Fruit fly (Drosophila melanogaster) whole organism, embryonic: ENCODE data around the gene Inx6.

Experiments used
- Atf-2 ChIP-seq: fragments of 200-800 bp; sonication (Bioruptor generic); optimal IDR thresholded peaks from 2 replicates; lab custom pipeline; 2016; ENCODE audit warnings: missing biosample characterization, missing genetic modification characterization
- Awh ChIP-seq: fragments of 200-800 bp; sonication (Bioruptor generic); IDR thresholded peaks from 2 replicates; pipeline ENCODE4, ENCODE4 v1.3.6; 2022; ENCODE audit warnings: missing biosample characterization, missing genetic modification characterization
- CG12104 ChIP-seq: fragments of 200-800 bp; sonication (Bioruptor generic); optimal IDR thresholded peaks from 3 replicates; lab custom pipeline; 2016; ENCODE audit warnings: missing biosample characterization, missing genetic modification characterization
- CG12219 ChIP-seq: fragments of 200-800 bp; sonication (Bioruptor generic); optimal IDR thresholded peaks from 3 replicates; lab custom pipeline; 2018; ENCODE audit warnings: missing biosample characterization, mild to moderate bottlenecking, missing genetic modification characterization
- CG13894 ChIP-seq: fragments of 200-800 bp; sonication (Bioruptor generic); optimal IDR thresholded peaks from 3 replicates; lab custom pipeline; 2018; ENCODE audit warnings: missing biosample characterization, mild to moderate bottlenecking, missing genetic modification characterization, moderate library complexity
- CG15479 ChIP-seq: fragments of 200-800 bp; sonication (Bioruptor generic); optimal IDR thresholded peaks from 3 replicates; lab custom pipeline; 2019; ENCODE audit warnings: missing biosample characterization, mild to moderate bottlenecking, missing genetic modification characterization, moderate library complexity
- CG15514 ChIP-seq: fragments of 200-800 bp; sonication (Bioruptor generic); optimal IDR thresholded peaks from 3 replicates; lab custom pipeline; 2017; ENCODE audit warnings: missing biosample characterization, missing genetic modification characterization, mild to moderate bottlenecking, moderate library complexity, missing genetic modification reagents
- CG16815 ChIP-seq: fragments of 200-800 bp; sonication (Bioruptor generic); optimal IDR thresholded peaks from 3 replicates; lab custom pipeline; 2017; ENCODE audit warnings: missing biosample characterization, mild to moderate bottlenecking, missing genetic modification characterization
- CG18476 ChIP-seq: fragments of 200-800 bp; sonication (Bioruptor generic); optimal IDR thresholded peaks from 2 replicates; lab custom pipeline; 2016; ENCODE audit warnings: missing biosample characterization, mild to moderate bottlenecking, missing genetic modification characterization
- CG2199 ChIP-seq: fragments of 200-800 bp; sonication (Bioruptor generic); IDR thresholded peaks from 3 replicates; pipeline ENCODE4 v1.3.6; 2022; ENCODE audit warnings: missing biosample characterization, missing genetic modification characterization
- CG2202 ChIP-seq: fragments of 200-800 bp; sonication (Bioruptor generic); optimal IDR thresholded peaks from 2 replicates; lab custom pipeline; 2018; ENCODE audit warnings: missing biosample characterization, mild to moderate bottlenecking, missing genetic modification characterization
- CG4360 ChIP-seq: fragments of 200-800 bp; sonication (Bioruptor generic); IDR thresholded peaks from 2 replicates; pipeline ENCODE4 v1.3.6; 2022; ENCODE audit warnings: missing biosample characterization, missing genetic modification characterization
- CG4424 ChIP-seq: fragments of 200-800 bp; sonication (Bioruptor generic); optimal IDR thresholded peaks from 3 replicates; lab custom pipeline; 2016; ENCODE audit warnings: missing biosample characterization, missing genetic modification characterization
- CG6272 ChIP-seq: fragments of 200-800 bp; sonication (Bioruptor generic); IDR thresholded peaks from 2 replicates; pipeline ENCODE4 v1.3.6; 2022; ENCODE audit warnings: missing biosample characterization, missing genetic modification characterization
- CG6791 ChIP-seq: fragments of 200-800 bp; sonication (Bioruptor generic); IDR thresholded peaks from 3 replicates; pipeline ENCODE4 v1.3.6; 2022; ENCODE audit warnings: missing biosample characterization, missing genetic modification characterization; ENCODE audit not compliant: partially characterized antibody
- CG7271 ChIP-seq: fragments of 200-800 bp; sonication (Bioruptor generic); optimal IDR thresholded peaks from 2 replicates; lab custom pipeline; 2018; ENCODE audit warnings: missing biosample characterization, mild to moderate bottlenecking, missing genetic modification characterization, moderate library complexity
- CG7745 ChIP-seq: fragments of 200-800 bp; sonication (Bioruptor generic); optimal IDR thresholded peaks from 2 replicates; lab custom pipeline; 2018; ENCODE audit warnings: missing biosample characterization, mild to moderate bottlenecking, missing genetic modification characterization, moderate library complexity
- CG8924 ChIP-seq: fragments of 200-800 bp; optimal IDR thresholded peaks from 3 replicates; lab custom pipeline; 2019; ENCODE audit warnings: missing biosample characterization, mild to moderate bottlenecking, missing genetic modification characterization, moderate library complexity
- CG9609 ChIP-seq: fragments of 200-800 bp; sonication (Bioruptor generic); optimal IDR thresholded peaks from 3 replicates; lab custom pipeline; 2016; ENCODE audit warnings: missing biosample characterization, missing genetic modification characterization
- Dip2 ChIP-seq: fragments of 200-800 bp; sonication (Bioruptor generic); IDR thresholded peaks from 2 replicates; pipeline ENCODE4 v1.3.6; 2022; ENCODE audit warnings: missing biosample characterization, missing genetic modification characterization
- Elba2 ChIP-seq: fragments of 200-800 bp; sonication (Bioruptor generic); optimal IDR thresholded peaks from 3 replicates; lab custom pipeline; 2016; ENCODE audit warnings: missing biosample characterization, missing genetic modification characterization
- NK7.1 ChIP-seq: fragments of 200-800 bp; sonication (Bioruptor generic); optimal IDR thresholded peaks from 3 replicates; lab custom pipeline; 2016; ENCODE audit warnings: missing biosample characterization, missing genetic modification characterization
- PHDP ChIP-seq: fragments of 200-800 bp; sonication (Bioruptor generic); optimal IDR thresholded peaks from 3 replicates; lab custom pipeline; 2018; ENCODE audit warnings: missing biosample characterization, mild to moderate bottlenecking, missing genetic modification characterization, moderate library complexity
- Scr ChIP-seq: fragments of 200-800 bp; sonication (Bioruptor generic); IDR thresholded peaks from 2 replicates; pipeline ENCODE4 v1.3.6; 2022; ENCODE audit warnings: missing biosample characterization, missing genetic modification characterization; ENCODE audit not compliant: partially characterized antibody
- Sry-δ ChIP-seq: fragments of 200-800 bp; sonication (Bioruptor generic); optimal IDR thresholded peaks from 2 replicates; lab custom pipeline; 2016; ENCODE audit warnings: missing biosample characterization, missing genetic modification characterization
- Ssrp ChIP-seq: fragments of 200-800 bp; sonication (Bioruptor generic); optimal IDR thresholded peaks from 2 replicates; lab custom pipeline; 2018; ENCODE audit warnings: missing biosample characterization, mild to moderate bottlenecking, missing genetic modification characterization, moderate library complexity
- Stat92E ChIP-seq, 3 experiments: fragments of >200 bp in 2 of 3; fragments of 200-800 bp in 1 of 3; sonication (Bioruptor generic) in 1 of 3; optimal IDR thresholded peaks; 2 replicates each; lab custom pipeline; 2017 to 2019; ENCODE audit warnings: missing biosample characterization in 3 of 3, missing genetic modification characterization in 3 of 3, mild to moderate bottlenecking in 1 of 3, moderate library complexity in 1 of 3
- disco-r ChIP-seq: fragments of 200-800 bp; sonication (Bioruptor generic); optimal IDR thresholded peaks from 2 replicates; lab custom pipeline; 2016; ENCODE audit warnings: missing biosample characterization, missing genetic modification characterization
- en ChIP-seq: fragments of 200-800 bp; sonication (Bioruptor generic); optimal IDR thresholded peaks from 2 replicates; lab custom pipeline; 2016; ENCODE audit warnings: missing biosample characterization, missing genetic modification characterization
- ewg ChIP-seq: fragments of 200-800 bp; sonication (Bioruptor generic); optimal IDR thresholded peaks from 3 replicates; lab custom pipeline; 2017; ENCODE audit warnings: mild to moderate bottlenecking, missing biosample characterization, missing genetic modification reagents, missing genetic modification characterization
- gce ChIP-seq: fragments of 200-800 bp; sonication (Bioruptor generic); IDR thresholded peaks from 3 replicates; pipeline ENCODE4 v1.3.6; 2022; ENCODE audit warnings: missing biosample characterization, missing genetic modification characterization
- gem ChIP-seq: fragments of 200-800 bp; sonication (Bioruptor generic); optimal IDR thresholded peaks from 2 replicates; lab custom pipeline; 2019; ENCODE audit warnings: missing biosample characterization, mild to moderate bottlenecking, missing genetic modification characterization, moderate library complexity
- gsb-n ChIP-seq: fragments of 200-800 bp; sonication (Bioruptor generic); optimal IDR thresholded peaks from 3 replicates; lab custom pipeline; 2018; ENCODE audit warnings: missing biosample characterization, mild to moderate bottlenecking, missing genetic modification characterization
- h ChIP-seq: fragments of >200 bp; optimal IDR thresholded peaks from 2 replicates; lab custom pipeline; 2017
- ham ChIP-seq: fragments of 200-800 bp; sonication (Bioruptor generic); IDR thresholded peaks from 2 replicates; pipeline ENCODE4 v1.3.6; 2022; ENCODE audit warnings: missing biosample characterization, missing genetic modification characterization
- ken ChIP-seq: fragments of 200-800 bp; sonication (Bioruptor generic); IDR thresholded peaks from 3 replicates; pipeline ENCODE4 v1.3.6; 2022; ENCODE audit warnings: missing biosample characterization, missing genetic modification characterization
- lilli ChIP-seq: fragments of 200-800 bp; sonication (Bioruptor generic); optimal IDR thresholded peaks from 3 replicates; lab custom pipeline; 2016; ENCODE audit warnings: missing biosample characterization, missing genetic modification characterization
- mirr ChIP-seq: fragments of 200-800 bp; sonication (Bioruptor generic); optimal IDR thresholded peaks from 3 replicates; lab custom pipeline; 2018; ENCODE audit warnings: missing biosample characterization, mild to moderate bottlenecking, missing genetic modification characterization
- pan ChIP-seq, 4 experiments: fragments of >200 bp in 3 of 4; fragments of 200-800 bp in 1 of 4; sonication (Bioruptor generic) in 1 of 4; optimal IDR thresholded peaks in 3 of 4; IDR thresholded peaks in 1 of 4; 2 replicates each; pipeline versions ENCODE4 v1.3.6 to Lab custom; 2017 to 2022; ENCODE audit warnings: missing biosample characterization in 2 of 4, missing genetic modification characterization in 2 of 4, mixed read lengths in 1 of 4
- peb ChIP-seq: fragments of 200-800 bp; sonication (Bioruptor generic); IDR thresholded peaks from 2 replicates; pipeline ENCODE4 v1.3.6; 2022; ENCODE audit warnings: missing biosample characterization, missing genetic modification characterization
- pzg ChIP-seq: fragments of 200-800 bp; sonication (Bioruptor generic); optimal IDR thresholded peaks from 3 replicates; lab custom pipeline; 2018; ENCODE audit warnings: missing biosample characterization, mild to moderate bottlenecking, missing genetic modification characterization, moderate library complexity
- sd ChIP-seq: fragments of 200-800 bp; sonication (Bioruptor generic); optimal IDR thresholded peaks from 3 replicates; lab custom pipeline; 2018; ENCODE audit warnings: missing biosample characterization, mild to moderate bottlenecking, missing genetic modification characterization, moderate library complexity
- sob ChIP-seq: fragments of 200-800 bp; sonication (Bioruptor generic); IDR thresholded peaks from 2 replicates; pipeline ENCODE4 v1.3.6; 2022; ENCODE audit warnings: missing biosample characterization, missing genetic modification characterization
- toy ChIP-seq: fragments of 200-800 bp; sonication (Bioruptor generic); IDR thresholded peaks from 2 replicates; pipeline ENCODE4 v1.3.6; 2022; ENCODE audit warnings: missing biosample characterization, missing genetic modification characterization
- trh ChIP-seq: fragments of 200-800 bp; sonication (Bioruptor generic); optimal IDR thresholded peaks from 2 replicates; lab custom pipeline; 2016; ENCODE audit warnings: missing biosample characterization, missing genetic modification characterization
- vfl ChIP-seq: fragments of 200-800 bp; sonication (Bioruptor generic); optimal IDR thresholded peaks from 2 replicates; lab custom pipeline; 2016; ENCODE audit warnings: missing biosample characterization, missing genetic modification characterization
- wek ChIP-seq: fragments of 200-800 bp; sonication (Bioruptor generic); optimal IDR thresholded peaks from 3 replicates; lab custom pipeline; 2018; ENCODE audit warnings: missing biosample characterization, mild to moderate bottlenecking, missing genetic modification characterization, moderate library complexity
- zf30C ChIP-seq: fragments of 200-800 bp; sonication (Bioruptor generic); optimal IDR thresholded peaks from 3 replicates; lab custom pipeline; 2018; ENCODE audit warnings: missing biosample characterization, mild to moderate bottlenecking, missing genetic modification characterization
- zfh1 ChIP-seq: fragments of 200-800 bp; sonication (Bioruptor generic); IDR thresholded peaks from 3 replicates; pipeline ENCODE4 v1.3.6; 2022; ENCODE audit warnings: missing biosample characterization, missing genetic modification characterization

Inx6 gene

dm6 chrX:20235794-20236513 is 33.6 kb downstream of the Inx6 start, which contains the start of gene sw (continued):
- TF ChIP-seq gsb-n, result no peak
- no peak for TF ChIP-seq Dip2 (GFP tag; lab: Robert Waterston, UW)
- TF ChIP-seq CG9609 (GFP tag; lab: Kevin White, UChicago), result peak; percentile 40
- TF ChIP-seq en, result no peak
- no peak for TF ChIP-seq disco-r
- TF ChIP-seq Stat92E (GFP tag; optimal IDR thresholded peaks at IDR 0.05; lab: Kevin White, UChicago), result peak in 1 of 3 experiments; percentile 31
- peak; percentile 81 for TF ChIP-seq CG6272 (GFP tag; lab: Robert Waterston, UW)
- peak; percentile 63 for TF ChIP-seq lilli (GFP tag; lab: Kevin White, UChicago)
- TF ChIP-seq Scr (GFP tag; lab: Robert Waterston, UW), result peak; percentile 95
- no peak for TF ChIP-seq h
- peak; percentile 23 for TF ChIP-seq CG16815 (GFP tag; lab: Kevin White, UChicago)
- peak; percentile 51 for TF ChIP-seq PHDP (tag; lab: Kevin White, UChicago)
- TF ChIP-seq Sry-δ (GFP tag; lab: Kevin White, UChicago), result peak; percentile 93
- no peak for TF ChIP-seq CG2199 (GFP tag; lab: Robert Waterston, UW)
- TF ChIP-seq zf30C, result peak; percentile 82
- peak; percentile 63 for TF ChIP-seq CG8924 (tag; lab: Kevin White, UChicago)
- peak; percentile 14 for TF ChIP-seq CG4424 (GFP tag; lab: Kevin White, UChicago)
- TF ChIP-seq ewg (GFP tag; lab: Kevin White, UChicago), result peak; percentile 33
- peak; percentile 6 for TF ChIP-seq CG2202 (tag; lab: Kevin White, UChicago)
- TF ChIP-seq CG6791 (GFP tag; lab: Robert Waterston, UW), result peak; percentile 87
- no peak for TF ChIP-seq sd (tag; lab: Kevin White, UChicago)
- no peak for TF ChIP-seq ham
- TF ChIP-seq NK7.1 (GFP tag; lab: Kevin White, UChicago), result peak; percentile 11
- TF ChIP-seq wek (GFP tag; lab: Kevin White, UChicago), result peak; percentile 17
- TF ChIP-seq Atf-2 (GFP tag; lab: Kevin White, UChicago), result peak; percentile 11
- no peak for TF ChIP-seq vfl (GFP tag; lab: Kevin White, UChicago)
- TF ChIP-seq Elba2 (GFP tag; lab: Kevin White, UChicago), result no peak
- TF ChIP-seq toy (GFP tag; lab: Robert Waterston, UW), result no peak
- TF ChIP-seq gce, result no peak
- TF ChIP-seq pan (optimal IDR thresholded peaks at IDR 0.05; lab: Kevin White, UChicago), result no peak
- peak in 1 of 2 experiments; percentile 31 for TF ChIP-seq pan (GFP tag; optimal IDR thresholded peaks at IDR 0.05 in 1 of 2, IDR thresholded peaks at IDR 0.05 in 1 of 2)
- peak; percentile 64 for TF ChIP-seq pzg
- TF ChIP-seq CG12219, result peak; percentile 18
- TF ChIP-seq ken, result 0 out of 3 replicates have a peak, but pooled peaks have one; percentile 49
- peak; percentile 52 for TF ChIP-seq Ssrp
- TF ChIP-seq CG7745 (tag; lab: Kevin White, UChicago), result no peak
- peak; percentile 67 for TF ChIP-seq gem (tag; lab: Kevin White, UChicago)
- peak; percentile 77 for TF ChIP-seq zfh1 (GFP tag; lab: Robert Waterston, UW)
- peak; percentile 43 for TF ChIP-seq CG18476 (GFP tag; lab: Kevin White, UChicago)
- TF ChIP-seq CG12104, result no peak
- peak; percentile 53 for TF ChIP-seq CG15514
- 0 out of 2 replicates have a peak, but pooled peaks have one; percentile 23 for TF ChIP-seq peb (GFP tag; lab: Robert Waterston, UW)
- peak; percentile 13 for TF ChIP-seq CG13894 (tag; lab: Kevin White, UChicago)
- TF ChIP-seq mirr (GFP tag; lab: Kevin White, UChicago), result peak; percentile 45
- TF ChIP-seq CG15479 (GFP tag; lab: Kevin White, UChicago), result no peak
- no peak for TF ChIP-seq trh (GFP tag; lab: Kevin White, UChicago)
- TF ChIP-seq CG7271, result no peak
- no peak for TF ChIP-seq CG4360 (GFP tag; lab: Robert Waterston, UW)
- 0 out of 2 replicates have a peak, but pooled peaks have one; percentile 21 for TF ChIP-seq Awh (GFP tag; lab: Robert Waterston, UW)
- TF ChIP-seq sob (GFP tag; lab: Robert Waterston, UW), result peak; percentile 79
